Fruit fly (Drosophila melanogaster): ENCODE measurements around the gene bap.
A peak's percentile ranks its signal among the peaks of the same experiment; 100 is the strongest.

Gene bap

DNA sequence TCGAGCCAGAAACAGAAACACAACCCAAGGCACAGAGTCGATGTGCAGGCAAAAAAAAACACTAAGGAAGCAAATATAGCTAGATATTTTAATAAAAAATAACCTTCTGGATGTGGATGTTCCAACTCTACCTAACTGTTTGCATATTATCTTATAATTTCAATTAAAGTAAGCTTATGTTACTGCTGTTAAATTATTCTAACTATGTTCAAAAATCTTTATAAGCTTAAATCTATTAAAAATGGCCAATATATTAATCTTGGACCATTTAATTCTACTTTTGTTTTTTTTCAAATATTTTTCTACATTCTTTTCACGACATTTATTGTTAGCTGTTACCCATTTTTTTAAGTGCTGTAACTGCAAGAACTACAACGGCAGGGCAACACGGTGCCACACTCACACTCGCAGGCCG is 49.7 kb upstream of the bap start (continued):
- TF ChIP-seq CG4854 (GFP tag; optimal IDR thresholded peaks at IDR 0.05) (no peak), lab (GFP tag; optimal IDR thresholded peaks at IDR 0.05) (peak; percentile 72), CG8924 (tag; optimal IDR thresholded peaks at IDR 0.05) (no peak), CG17385 (GFP tag; optimal IDR thresholded peaks at IDR 0.05) (peak; percentile 63), en (GFP tag; optimal IDR thresholded peaks at IDR 0.05) (no peak), gem (tag; optimal IDR thresholded peaks at IDR 0.05) (peak; percentile 84), jing (GFP tag; optimal IDR thresholded peaks at IDR 0.05) (no peak), CoRest (tag; optimal IDR thresholded peaks at IDR 0.05) (peak; percentile 79), CG10274 (GFP tag; optimal IDR thresholded peaks at IDR 0.05) (no peak), CG14667 (GFP tag; IDR thresholded peaks at IDR 0.05) (peak; percentile 44; the same call in 1 of the 2 replicates), Aef1 (GFP tag; IDR thresholded peaks at IDR 0.05) (peak; percentile 26; the same call in 1 of the 3 replicates), CG6254 (GFP tag; optimal IDR thresholded peaks at IDR 0.05) (peak; percentile 21), ttk (GFP tag; IDR thresholded peaks at IDR 0.05) (peak; percentile 26; the same call in 1 of the 2 replicates), fd96Cb (tag; optimal IDR thresholded peaks at IDR 0.05) (peak; percentile 57), ssp (GFP tag; IDR thresholded peaks at IDR 0.05) (no peak), dysf (GFP tag; IDR thresholded peaks at IDR 0.05) (peak; percentile 67; the same call in 2 of the 3 replicates), Asciz (GFP tag; optimal IDR thresholded peaks at IDR 0.05) (peak; percentile 58), disco-r (GFP tag; optimal IDR thresholded peaks at IDR 0.05) (peak; percentile 8), CG1602 (GFP tag; optimal IDR thresholded peaks at IDR 0.05) (peak; percentile 33), CG17802 (tag; optimal IDR thresholded peaks at IDR 0.05) (no peak), CG6689 (GFP tag; IDR thresholded peaks at IDR 0.05) (peak; percentile 60; the same call in 1 of the 2 replicates), gcm (GFP tag; optimal IDR thresholded peaks at IDR 0.05) (peak; percentile 37), org-1 (GFP tag; optimal IDR thresholded peaks at IDR 0.05) (peak; percentile 53), D (optimal IDR thresholded peaks at IDR 0.05) (no peak), D (GFP tag; optimal IDR thresholded peaks at IDR 0.05) (peak; percentile 51), CG10654 (GFP tag; optimal IDR thresholded peaks at IDR 0.05) (peak; percentile 27), Dek (tag; optimal IDR thresholded peaks at IDR 0.05) (peak; percentile 20), Camta (GFP tag; optimal IDR thresholded peaks at IDR 0.05) (peak; percentile 16), insv (GFP tag; optimal IDR thresholded peaks at IDR 0.05) (no peak), sens (GFP tag) (peak; percentile 84), caup (GFP tag; optimal IDR thresholded peaks at IDR 0.05; ENCODE audit: severe bottlenecking) (peak; percentile 68), Sox100B (GFP tag; optimal IDR thresholded peaks at IDR 0.05) (peak; percentile 77), Poxn (GFP tag; IDR thresholded peaks at IDR 0.05) (no peak), Fer3 (tag; optimal IDR thresholded peaks at IDR 0.05) (peak; percentile 49), HHEX (GFP tag; optimal IDR thresholded peaks at IDR 0.05) (peak; percentile 44), CG10267 (tag; optimal IDR thresholded peaks at IDR 0.05) (peak; percentile 55), luna (GFP tag; optimal IDR thresholded peaks at IDR 0.05) (no peak), CG10366 (GFP tag; IDR thresholded peaks at IDR 0.05) (peak; percentile 11; the same call in 1 of the 2 replicates), CG6791 (GFP tag; IDR thresholded peaks at IDR 0.05; ENCODE audit: partially characterized antibody) (no peak), CG15011 (GFP tag; optimal IDR thresholded peaks at IDR 0.05) (peak; percentile 33), CG10147 (GFP tag; optimal IDR thresholded peaks at IDR 0.05) (peak; percentile 49), Abd-B (GFP tag; optimal IDR thresholded peaks at IDR 0.05) (peak; percentile 50), CG7556 (GFP tag; optimal IDR thresholded peaks at IDR 0.05) (peak; percentile 88), CG18262 (tag; optimal IDR thresholded peaks at IDR 0.05) (peak; percentile 66), tio (GFP tag; optimal IDR thresholded peaks at IDR 0.05) (peak; percentile 56), bbx (GFP tag; IDR thresholded peaks at IDR 0.05; ENCODE audit: partially characterized antibody) (no peak), CG15601 (tag; optimal IDR thresholded peaks at IDR 0.05) (peak; percentile 40), Hr3 (GFP tag; optimal IDR thresholded peaks at IDR 0.05) (peak; percentile 48), Six4 (GFP tag; optimal IDR thresholded peaks at IDR 0.05) (peak; percentile 5), wek (GFP tag; optimal IDR thresholded peaks at IDR 0.05) (no peak)
